Worm (Caenorhabditis elegans): ENCODE results near the gene ccch-1.

ccch-1 gene

DNA sequence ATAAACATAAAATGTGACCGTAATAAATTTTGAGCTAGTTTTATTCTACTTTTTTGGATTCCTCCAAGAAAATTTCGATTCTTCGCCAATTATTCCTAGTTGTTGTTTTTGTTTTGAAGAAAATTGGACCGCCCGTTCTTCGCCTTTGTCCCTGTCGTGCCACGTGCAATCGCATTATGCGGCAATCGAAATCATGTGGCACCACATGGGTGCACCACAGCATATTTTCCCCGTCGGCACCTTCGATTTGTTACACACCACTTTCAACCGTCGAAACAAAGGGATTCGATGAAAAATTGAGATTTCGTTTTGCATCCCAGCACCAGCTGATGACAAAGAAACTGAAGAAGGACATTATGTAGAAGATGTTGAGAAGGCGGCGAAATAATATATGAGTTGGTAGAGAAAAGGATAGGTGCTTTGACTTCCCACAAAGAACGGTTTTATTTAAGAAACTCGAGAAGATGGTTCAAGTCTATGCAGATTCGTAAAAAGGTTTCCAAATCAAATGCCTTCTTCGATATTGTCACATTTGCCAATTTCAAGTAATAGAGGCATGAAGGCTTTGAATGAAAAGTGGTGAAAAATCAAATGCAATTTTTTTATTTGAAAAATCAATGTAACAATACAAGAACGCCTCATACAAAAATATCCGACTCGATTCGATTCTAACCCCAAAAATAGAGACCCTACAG lies 1.1 kb downstream of the ccch-1 start:
- TF ChIP-seq W03F9.2 (tag; optimal IDR thresholded peaks at IDR 0.05) = no peak
- no peak for TF ChIP-seq dao-5 (tag; optimal IDR thresholded peaks at IDR 0.05)
- TF ChIP-seq him-1 (tag; optimal IDR thresholded peaks at IDR 0.05) = no peak

DNA sequence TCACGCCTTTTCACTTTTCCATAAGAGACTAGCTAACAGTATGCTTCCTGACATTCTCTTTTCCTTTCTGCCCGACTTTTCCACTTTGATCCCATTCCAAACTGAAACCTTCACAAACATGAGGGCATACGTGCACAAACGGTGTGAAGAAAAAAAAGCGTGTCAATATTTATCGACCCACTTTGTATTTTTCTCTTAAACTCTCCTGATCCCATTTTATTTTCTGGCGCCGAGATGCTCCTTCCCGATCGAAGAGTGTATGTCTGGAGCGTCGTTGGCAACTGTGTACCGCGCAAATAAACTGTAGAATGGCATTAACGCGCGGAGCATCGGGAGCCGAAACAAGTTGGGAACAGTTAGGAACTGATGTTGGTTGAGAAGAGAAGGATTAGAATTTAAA lies 1.9 kb downstream of the ccch-1 start:
- no peak for TF ChIP-seq him-1 (tag; optimal IDR thresholded peaks at IDR 0.05)
- no peak for TF ChIP-seq dao-5 (tag; optimal IDR thresholded peaks at IDR 0.05)
- TF ChIP-seq W03F9.2 (tag; optimal IDR thresholded peaks at IDR 0.05) = no peak

DNA sequence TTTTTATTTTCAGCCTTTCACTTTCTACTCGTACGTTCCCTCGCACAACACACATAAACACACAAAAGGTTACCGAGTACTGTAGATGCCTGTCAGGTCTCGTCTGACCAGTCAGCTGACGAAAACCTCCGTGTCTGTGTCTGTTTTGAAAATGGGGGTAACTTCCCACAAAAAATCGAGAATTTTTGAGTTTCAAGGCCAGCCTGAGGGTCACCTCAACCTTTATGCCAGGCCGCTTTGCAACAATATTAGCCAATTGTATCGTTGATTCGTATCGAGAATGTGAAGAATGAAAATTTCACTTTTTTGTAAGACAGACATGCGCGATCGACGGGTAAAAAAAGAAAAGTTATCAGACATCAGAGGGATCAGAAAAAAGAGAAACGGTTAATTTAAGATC lies 3.5 kb downstream of the ccch-1 start:
- TF ChIP-seq dao-5 (tag; optimal IDR thresholded peaks at IDR 0.05) (no peak), him-1 (tag; optimal IDR thresholded peaks at IDR 0.05) (no peak), W03F9.2 (tag; optimal IDR thresholded peaks at IDR 0.05) (no peak)

DNA sequence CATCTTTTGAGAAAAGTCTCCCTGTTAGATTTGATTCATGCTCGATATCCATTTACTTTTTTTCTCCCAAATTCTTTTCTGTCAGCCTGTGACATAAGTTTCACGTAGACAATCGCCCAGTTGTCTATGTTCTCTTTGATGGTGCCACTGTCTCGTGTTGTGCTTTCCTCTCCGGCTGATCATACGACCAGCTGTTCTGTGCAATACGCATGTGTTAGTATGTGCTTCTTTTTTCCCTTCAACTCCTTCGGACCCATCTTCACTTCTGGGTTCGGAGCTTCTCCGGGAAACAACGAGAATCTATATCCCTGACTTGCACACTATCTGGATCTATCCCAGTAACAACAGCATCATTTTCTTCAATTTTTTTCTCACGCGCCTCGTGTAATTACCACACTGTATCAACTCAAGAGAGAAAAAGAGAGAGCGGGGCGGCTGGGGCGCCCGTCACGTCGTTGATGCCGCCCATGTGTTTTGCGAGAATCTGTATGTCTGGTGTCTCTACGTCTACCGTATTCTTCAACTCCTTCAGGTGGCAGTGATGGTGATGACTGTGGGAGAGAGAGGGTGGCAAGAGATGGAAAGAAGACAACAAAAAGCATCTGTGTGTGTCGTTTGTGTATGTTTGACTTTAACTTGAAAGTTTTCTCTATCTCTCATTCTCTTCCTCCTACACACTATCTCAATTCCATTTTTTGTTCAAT lies 4.4 kb downstream of the ccch-1 start:
- TF ChIP-seq W03F9.2 (tag; optimal IDR thresholded peaks at IDR 0.05) (peak; percentile 23), him-1 (tag; optimal IDR thresholded peaks at IDR 0.05) (no peak), dao-5 (tag; optimal IDR thresholded peaks at IDR 0.05) (peak; percentile 43)

DNA sequence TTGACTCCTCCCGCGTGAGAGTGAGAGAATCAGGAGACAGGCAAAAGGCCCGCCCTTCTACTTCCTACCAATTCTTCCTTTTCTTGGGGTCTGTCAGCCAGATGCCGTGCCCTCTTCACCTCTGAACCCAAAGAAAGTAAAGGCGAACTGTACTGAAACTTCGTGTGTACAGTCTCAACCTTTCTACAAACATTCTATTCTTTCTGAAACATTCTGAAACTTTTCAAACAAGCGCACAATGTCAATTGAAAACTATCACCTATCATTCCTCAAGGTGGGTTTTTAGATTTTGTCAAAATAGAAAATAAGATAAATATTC lies 4.9 kb downstream of the ccch-1 start:
- TF ChIP-seq W03F9.2 (tag; optimal IDR thresholded peaks at IDR 0.05) = no peak
- TF ChIP-seq dao-5 (tag; optimal IDR thresholded peaks at IDR 0.05) = no peak
- TF ChIP-seq him-1 (tag; optimal IDR thresholded peaks at IDR 0.05) = no peak

DNA sequence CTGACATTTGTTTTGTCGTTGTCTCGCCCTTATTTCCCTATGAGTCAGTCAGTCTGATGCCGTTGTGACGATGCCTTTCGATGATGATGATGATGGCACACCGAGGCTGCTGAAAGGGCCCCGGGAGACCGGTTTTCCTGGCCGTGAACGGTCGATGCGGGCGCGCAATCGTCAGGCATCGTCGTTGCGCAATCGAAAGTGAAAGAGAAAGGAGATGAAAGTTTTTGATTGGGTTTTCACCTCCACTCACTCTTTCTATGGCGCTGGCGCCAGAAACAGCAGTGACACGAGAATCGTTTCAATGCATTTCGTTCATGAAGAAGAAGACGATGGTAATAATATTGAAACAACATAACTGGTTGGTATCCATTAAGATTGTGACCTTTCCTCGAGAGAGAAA lies 5.3 kb downstream of the ccch-1 start:
- no peak for TF ChIP-seq him-1 (tag; optimal IDR thresholded peaks at IDR 0.05)
- no peak for TF ChIP-seq W03F9.2 (tag; optimal IDR thresholded peaks at IDR 0.05)
- no peak for TF ChIP-seq dao-5 (tag; optimal IDR thresholded peaks at IDR 0.05)

DNA sequence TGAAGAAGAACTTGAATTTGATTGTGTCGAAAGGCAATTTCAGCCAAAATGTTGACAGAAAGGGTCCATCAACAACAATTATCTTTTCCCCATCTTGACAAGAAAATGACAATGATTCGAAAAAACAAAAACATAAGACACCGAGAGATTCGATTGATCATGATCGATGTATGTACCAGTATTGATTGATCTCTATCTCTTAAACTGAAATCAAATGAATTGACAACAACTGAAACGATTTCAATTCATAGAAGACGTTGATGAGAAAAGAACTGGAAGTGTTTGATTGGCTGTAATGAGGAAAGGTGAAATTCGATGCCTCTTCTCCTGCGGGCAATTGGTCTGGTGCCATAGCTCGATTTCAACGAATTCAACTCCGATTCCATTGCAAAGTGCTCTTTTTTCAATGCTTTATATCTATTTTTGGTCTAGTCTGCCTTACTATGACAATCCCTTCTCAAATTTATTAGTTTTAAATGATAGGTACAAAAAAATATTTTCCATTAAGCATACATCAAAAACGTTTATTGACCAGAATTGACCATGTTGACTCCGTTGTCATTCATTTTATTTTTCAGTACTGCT lies 5.8 kb downstream of the ccch-1 start:
- TF ChIP-seq W03F9.2 (tag; optimal IDR thresholded peaks at IDR 0.05) (no peak), dao-5 (tag; optimal IDR thresholded peaks at IDR 0.05) (no peak), him-1 (tag; optimal IDR thresholded peaks at IDR 0.05) (no peak)

DNA sequence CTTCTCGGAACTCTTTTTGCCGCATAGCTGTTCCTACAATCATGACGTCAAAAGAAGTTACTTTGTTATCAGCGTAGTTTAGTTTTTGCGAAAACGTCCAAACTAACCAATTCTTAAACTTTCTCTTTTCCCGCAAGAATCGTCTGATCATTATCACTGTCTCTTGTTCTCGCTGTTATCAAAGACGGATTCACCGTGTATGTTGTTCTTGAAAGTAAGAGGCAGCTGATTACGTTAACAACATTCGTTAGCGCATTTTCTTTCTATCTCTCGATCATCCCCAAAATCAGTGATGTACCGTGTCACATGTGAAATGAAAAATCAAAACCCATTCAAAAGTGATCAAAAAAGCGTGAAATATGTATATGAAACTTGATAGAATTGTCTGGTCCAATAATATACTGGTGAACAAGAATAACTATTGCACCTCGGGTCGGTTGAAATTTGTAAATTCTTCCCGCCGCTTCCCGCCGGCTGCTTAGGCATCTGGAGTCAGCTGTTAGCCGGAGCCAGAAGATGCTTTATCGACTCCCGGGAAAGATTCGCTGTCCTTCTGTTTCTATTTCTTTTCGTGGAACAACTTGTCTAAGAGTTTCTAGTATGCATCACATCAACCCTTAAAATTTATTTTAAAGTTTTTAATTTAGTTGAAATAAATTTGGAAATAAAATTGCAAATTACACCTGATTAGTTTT lies 7.0 kb downstream of the ccch-1 start:
- TF ChIP-seq dao-5 (tag; optimal IDR thresholded peaks at IDR 0.05) (no peak), him-1 (tag; optimal IDR thresholded peaks at IDR 0.05) (no peak)

DNA sequence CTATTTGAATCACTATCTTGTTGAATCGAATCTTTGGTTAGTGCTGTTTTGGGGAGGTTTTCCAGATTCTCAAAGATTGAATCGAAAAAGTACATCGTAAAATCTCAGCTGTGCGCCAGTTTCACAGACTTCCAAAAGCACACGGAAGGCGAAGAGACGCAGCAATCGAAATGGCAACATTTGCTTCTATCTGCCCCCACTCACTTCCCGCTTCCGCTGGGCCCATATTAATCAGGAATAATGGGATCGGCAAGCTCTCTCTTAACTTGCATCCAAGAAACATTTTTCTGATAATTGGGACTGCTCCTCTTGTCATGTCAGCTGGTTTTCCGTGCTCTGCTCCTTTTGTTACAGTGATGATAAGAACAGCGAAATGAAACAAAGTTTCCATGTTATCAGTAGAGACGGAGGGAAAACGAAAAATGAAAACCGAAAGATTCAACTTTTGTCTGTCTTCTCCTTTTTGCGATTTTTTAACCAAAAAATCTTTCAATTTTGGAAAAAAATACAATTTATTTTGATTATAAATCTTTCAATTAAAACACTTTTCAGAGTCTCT lies 8.0 kb downstream of the ccch-1 start:
- TF ChIP-seq dao-5 (tag; optimal IDR thresholded peaks at IDR 0.05) = no peak
- TF ChIP-seq him-1 (tag; optimal IDR thresholded peaks at IDR 0.05) = no peak
- peak; percentile 40 for TF ChIP-seq W03F9.2 (tag; optimal IDR thresholded peaks at IDR 0.05)

DNA sequence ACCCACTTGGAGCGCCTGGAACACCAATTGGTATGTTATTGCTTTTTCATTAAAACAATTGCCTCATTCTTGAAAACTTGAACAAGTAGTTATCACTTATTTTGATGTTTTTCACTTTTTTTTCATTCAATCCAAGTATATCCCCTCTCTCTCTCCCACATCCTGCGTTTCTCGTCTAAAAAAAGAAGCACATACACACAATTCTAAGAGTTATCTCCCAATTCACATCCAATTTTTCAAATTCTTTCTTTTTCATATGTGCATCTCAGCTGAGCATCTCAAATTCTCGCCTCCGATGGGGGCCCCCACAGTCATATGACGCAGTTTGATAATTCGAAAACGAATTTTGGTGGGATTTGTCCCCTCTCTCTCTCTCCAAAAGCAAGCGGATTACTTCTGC lies 9.0 kb downstream of the ccch-1 start:
- TF ChIP-seq him-1 (tag; optimal IDR thresholded peaks at IDR 0.05) (no peak), dao-5 (tag; optimal IDR thresholded peaks at IDR 0.05) (no peak), W03F9.2 (tag; optimal IDR thresholded peaks at IDR 0.05) (no peak)

DNA sequence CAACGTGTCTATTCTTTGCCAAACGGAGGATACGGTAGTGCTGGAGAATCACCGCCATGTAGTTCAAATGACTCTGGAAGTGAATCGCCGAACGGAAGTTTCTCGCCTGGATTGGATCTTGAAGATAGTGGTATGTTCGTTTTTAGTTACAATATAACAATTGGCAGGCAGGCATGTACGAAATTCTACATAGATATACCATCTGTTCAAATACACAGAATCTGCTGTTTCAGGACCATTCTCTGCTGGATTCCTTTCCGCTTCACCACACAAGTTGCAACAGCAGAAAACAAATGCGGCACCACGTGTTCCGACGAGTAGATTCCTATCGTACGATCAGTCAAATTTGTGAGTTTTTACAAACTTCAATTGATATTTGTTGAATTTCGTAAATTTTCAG lies 11.9 kb downstream of the ccch-1 start:
- TF ChIP-seq dao-5 (tag; optimal IDR thresholded peaks at IDR 0.05) (no peak), him-1 (tag; optimal IDR thresholded peaks at IDR 0.05) (no peak), W03F9.2 (tag; optimal IDR thresholded peaks at IDR 0.05) (no peak)

DNA sequence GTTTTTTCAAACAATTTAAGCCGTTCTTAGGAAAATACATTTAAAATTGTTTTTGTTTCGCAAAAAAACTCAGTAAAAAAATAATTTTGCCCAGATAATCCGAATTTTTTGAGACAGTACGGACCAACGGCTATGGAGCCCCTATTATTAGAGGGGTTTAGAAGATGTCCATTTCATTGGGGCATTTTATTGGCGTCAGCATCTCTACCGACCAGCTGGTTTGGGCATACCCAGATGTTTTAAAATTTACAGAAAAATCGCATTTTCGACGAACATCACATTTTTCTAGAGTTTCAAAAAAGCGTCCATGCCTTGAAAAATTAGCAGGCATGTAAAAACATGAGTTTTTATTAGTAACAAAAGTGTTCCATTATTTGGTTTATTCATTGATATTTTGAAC lies 13.7 kb downstream of the ccch-1 start:
- no peak for TF ChIP-seq dao-5 (tag; optimal IDR thresholded peaks at IDR 0.05)
- TF ChIP-seq him-1 (tag; optimal IDR thresholded peaks at IDR 0.05) = no peak
- no peak for TF ChIP-seq W03F9.2 (tag; optimal IDR thresholded peaks at IDR 0.05)

DNA sequence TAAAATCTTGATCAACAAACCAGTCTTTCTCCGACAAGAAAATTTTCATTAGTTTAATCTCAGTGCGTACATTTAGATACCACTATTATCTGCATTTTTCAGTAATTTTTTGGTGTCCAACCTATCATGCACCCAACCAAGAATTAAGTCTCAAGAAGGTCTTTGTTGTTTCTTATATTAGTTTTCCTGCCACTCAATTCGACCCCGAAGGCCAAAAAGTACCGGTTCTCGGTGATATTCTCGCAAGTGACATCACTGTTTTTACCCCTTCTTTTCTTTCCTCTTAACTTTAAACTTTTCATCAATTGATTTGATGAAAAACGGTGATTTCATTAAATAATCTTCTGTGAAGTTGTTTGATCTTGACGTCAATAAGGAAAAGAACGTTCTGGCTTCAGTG lies 15.9 kb downstream of the ccch-1 start, which contains the start of gene F38B7.2:
Gene F38B7.2, plus strand, starts transcription at position 400 of the 400 bp plus-strand sequence.
- TF ChIP-seq him-1 (tag; optimal IDR thresholded peaks at IDR 0.05) (no peak), dao-5 (tag; optimal IDR thresholded peaks at IDR 0.05) (no peak), W03F9.2 (tag; optimal IDR thresholded peaks at IDR 0.05) (no peak)

DNA sequence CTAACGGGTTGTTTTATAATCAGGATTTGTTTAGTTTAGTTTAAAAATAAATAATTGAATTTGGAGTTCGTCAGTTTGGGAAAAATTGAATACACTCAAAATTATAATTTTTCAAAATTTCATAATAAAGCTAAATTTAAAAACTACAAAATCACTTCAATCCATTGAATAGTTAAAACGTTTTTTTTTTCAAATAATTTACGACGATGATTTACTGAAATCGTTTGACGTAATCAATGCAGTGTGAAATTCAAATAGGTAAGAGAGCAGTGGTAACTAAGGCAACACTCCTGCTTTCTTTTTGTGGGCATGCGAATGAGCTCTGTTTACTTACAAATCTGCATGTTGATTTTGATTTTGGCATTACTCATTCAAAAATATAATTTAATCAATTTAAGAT lies 17.6 kb downstream of the ccch-1 start, which contains the start of gene F38B7.10:
Gene F38B7.10, plus strand, starts transcription at position 301 of the 400 bp plus-strand sequence.
- TF ChIP-seq him-1 (tag; optimal IDR thresholded peaks at IDR 0.05) = no peak
- no peak for TF ChIP-seq dao-5 (tag; optimal IDR thresholded peaks at IDR 0.05)
- TF ChIP-seq W03F9.2 (tag; optimal IDR thresholded peaks at IDR 0.05) = no peak
